1 fruit fly cellular context compared by ENCODE assay signal in genomic region chr2L:419620-420184, dm6.
TF ChIP-seq lines count a peak whose summit lies in the region.

CG13690 (minus strand) TSS chr2L:419652.
RpLP1 (plus strand) TSS chr2L:419952.

TF ChIP-seq in whole organism, embryonic, 481 proteins besides CTCF, POLR2A, EP300 and RAD21 (continued from another document and continues in another):
- no peak for TF ChIP-seq Scr (GFP tag; IDR thresholded peaks at IDR 0.05; lab: Robert Waterston, UW; ENCODE audit: partially characterized antibody)
- no peak for TF ChIP-seq mld (GFP tag; IDR thresholded peaks at IDR 0.05; lab: Robert Waterston, UW; ENCODE audit: partially characterized antibody)
- peak; percentile 92 for TF ChIP-seq CG8924 (tag; optimal IDR thresholded peaks at IDR 0.05; lab: Kevin White, UChicago)
- peak; percentile 56 for TF ChIP-seq Dip3 (GFP tag; optimal IDR thresholded peaks at IDR 0.05; lab: Kevin White, UChicago)
- peak; percentile 86 for TF ChIP-seq Sox100B (GFP tag; optimal IDR thresholded peaks at IDR 0.05; lab: Kevin White, UChicago)
- TF ChIP-seq CG11085 (GFP tag; IDR thresholded peaks at IDR 0.05; lab: Robert Waterston, UW), result peak; percentile 45; the same call in 1 of the 2 replicates
- TF ChIP-seq CG5180 (GFP tag; optimal IDR thresholded peaks at IDR 0.05; lab: Kevin White, UChicago), result peak; percentile 48
- no peak for TF ChIP-seq CG2129 (GFP tag; IDR thresholded peaks at IDR 0.05; lab: Robert Waterston, UW; ENCODE audit: partially characterized antibody)
- no peak for TF ChIP-seq zen2 (GFP tag; IDR thresholded peaks at IDR 0.05; lab: Robert Waterston, UW; ENCODE audit: partially characterized antibody)
- TF ChIP-seq cg (GFP tag; optimal IDR thresholded peaks at IDR 0.05; lab: Kevin White, UChicago), result no peak
- peak; percentile 23 for TF ChIP-seq ftz-f1 (GFP tag; optimal IDR thresholded peaks at IDR 0.05; lab: Kevin White, UChicago)
- TF ChIP-seq CG4282 (GFP tag; optimal IDR thresholded peaks at IDR 0.05; lab: Kevin White, UChicago), result no peak
- TF ChIP-seq dan (GFP tag; IDR thresholded peaks at IDR 0.05; lab: Robert Waterston, UW), result no peak
- peak; percentile 68 for TF ChIP-seq CG7928 (GFP tag; optimal IDR thresholded peaks at IDR 0.05; lab: Kevin White, UChicago)
- peak; percentile 99 for TF ChIP-seq Ets97D (GFP tag; optimal IDR thresholded peaks at IDR 0.05; lab: Kevin White, UChicago)
- peak; percentile 46 for TF ChIP-seq Myb (GFP tag; optimal IDR thresholded peaks at IDR 0.05; lab: Kevin White, UChicago)
- no peak for TF ChIP-seq croc (GFP tag; conservative IDR thresholded peaks at IDR 0.05; lab: Robert Waterston, UW)
- peak; percentile 78 for TF ChIP-seq CG12299 (tag; optimal IDR thresholded peaks at IDR 0.05; lab: Kevin White, UChicago)
- no peak for TF ChIP-seq CG2889 (GFP tag; IDR thresholded peaks at IDR 0.05; lab: Robert Waterston, UW)
- peak; percentile 93 for TF ChIP-seq CG9727 (GFP tag; optimal IDR thresholded peaks at IDR 0.05; lab: Kevin White, UChicago)
- peak; percentile 72 for TF ChIP-seq CG11398 (GFP tag; optimal IDR thresholded peaks at IDR 0.05; lab: Kevin White, UChicago)
- TF ChIP-seq CG13296 (GFP tag; optimal IDR thresholded peaks at IDR 0.05; lab: Kevin White, UChicago), result peak; percentile 87
- peak; percentile 86 for TF ChIP-seq pzg (GFP tag; optimal IDR thresholded peaks at IDR 0.05; lab: Kevin White, UChicago)
- TF ChIP-seq CG10209 (GFP tag; optimal IDR thresholded peaks at IDR 0.05; lab: Kevin White, UChicago), result peak; percentile 82
- TF ChIP-seq CG11695 (GFP tag; IDR thresholded peaks at IDR 0.05; lab: Robert Waterston, UW), result peak; percentile 51; the same call in 2 of the 3 replicates
- TF ChIP-seq Max (GFP tag; optimal IDR thresholded peaks at IDR 0.05; lab: Kevin White, UChicago), result peak; percentile 80
- peak; percentile 95 for TF ChIP-seq Hmr (GFP tag; optimal IDR thresholded peaks at IDR 0.05; lab: Kevin White, UChicago)
- peak; percentile 31; the same call in 2 of the 3 replicates for TF ChIP-seq tgo (GFP tag; IDR thresholded peaks at IDR 0.05; lab: Robert Waterston, UW)
- TF ChIP-seq sd (tag; optimal IDR thresholded peaks at IDR 0.05; lab: Kevin White, UChicago), result peak; percentile 61
- peak; percentile 77 for TF ChIP-seq onecut (GFP tag; IDR thresholded peaks at IDR 0.05; lab: Robert Waterston, UW)
- TF ChIP-seq Side (GFP tag; optimal IDR thresholded peaks at IDR 0.05; lab: Kevin White, UChicago), result peak; percentile 75
- TF ChIP-seq ash1 (GFP tag; optimal IDR thresholded peaks at IDR 0.05; lab: Kevin White, UChicago), result no peak
- peak; percentile 84 for TF ChIP-seq CG17385 (GFP tag; optimal IDR thresholded peaks at IDR 0.05; lab: Kevin White, UChicago)
- peak; percentile 49; the same call in 1 of the 2 replicates for TF ChIP-seq HLH3B (GFP tag; IDR thresholded peaks at IDR 0.05; lab: Robert Waterston, UW)
- TF ChIP-seq CG14441 (GFP tag; IDR thresholded peaks at IDR 0.05; lab: Robert Waterston, UW), result no peak
- TF ChIP-seq tup (GFP tag; optimal IDR thresholded peaks at IDR 0.05; lab: Kevin White, UChicago), result peak; percentile 7
- peak; percentile 71 for TF ChIP-seq fd102C (GFP tag; optimal IDR thresholded peaks at IDR 0.05; lab: Kevin White, UChicago)
- TF ChIP-seq CG2875 (GFP tag; optimal IDR thresholded peaks at IDR 0.05; lab: Kevin White, UChicago), result peak; percentile 81
- peak; percentile 40 for TF ChIP-seq repo (GFP tag; optimal IDR thresholded peaks at IDR 0.05; lab: Kevin White, UChicago)
- peak; percentile 82 for TF ChIP-seq wek (GFP tag; optimal IDR thresholded peaks at IDR 0.05; lab: Kevin White, UChicago)
- peak; percentile 47 for TF ChIP-seq CG8944 (GFP tag; optimal IDR thresholded peaks at IDR 0.05; lab: Kevin White, UChicago)
- TF ChIP-seq gsb-n (tag; optimal IDR thresholded peaks at IDR 0.05; lab: Kevin White, UChicago), result peak; percentile 81
- no peak for TF ChIP-seq hbn (GFP tag; IDR thresholded peaks at IDR 0.05; lab: Robert Waterston, UW; ENCODE audit: partially characterized antibody)
- TF ChIP-seq CG6175 (GFP tag; IDR thresholded peaks at IDR 0.05; lab: Robert Waterston, UW), result no peak
- TF ChIP-seq scrt (GFP tag; optimal IDR thresholded peaks at IDR 0.05; lab: Kevin White, UChicago), result peak; percentile 81
- TF ChIP-seq CG8290 (GFP tag; optimal IDR thresholded peaks at IDR 0.05; lab: Kevin White, UChicago), result peak; percentile 56
- TF ChIP-seq CG8290 (tag; optimal IDR thresholded peaks at IDR 0.05; lab: Kevin White, UChicago), result peak; percentile 41 to 85
- peak; percentile 66 for TF ChIP-seq CG17359 (tag; optimal IDR thresholded peaks at IDR 0.05; lab: Kevin White, UChicago)
- no peak for TF ChIP-seq CG8765 (GFP tag; IDR thresholded peaks at IDR 0.05; lab: Robert Waterston, UW)
- TF ChIP-seq Neu2 (GFP tag; optimal IDR thresholded peaks at IDR 0.05; lab: Kevin White, UChicago; ENCODE audit: borderline replicate concordance), result no peak
- peak; percentile 62 for TF ChIP-seq CG7556 (GFP tag; optimal IDR thresholded peaks at IDR 0.05; lab: Kevin White, UChicago)
- no peak for TF ChIP-seq Doc3 (GFP tag; IDR thresholded peaks at IDR 0.05; lab: Robert Waterston, UW; ENCODE audit: partially characterized antibody)
- TF ChIP-seq CG2199 (GFP tag; IDR thresholded peaks at IDR 0.05; lab: Robert Waterston, UW), result no peak
- TF ChIP-seq CG17829 (tag; optimal IDR thresholded peaks at IDR 0.05; lab: Kevin White, UChicago), result peak; percentile 78
- peak; percentile 89 for TF ChIP-seq nom (GFP tag; optimal IDR thresholded peaks at IDR 0.05; lab: Kevin White, UChicago)
- TF ChIP-seq CG6683 (GFP tag; optimal IDR thresholded peaks at IDR 0.05; lab: Kevin White, UChicago), result peak; percentile 64
- TF ChIP-seq kah (GFP tag; optimal IDR thresholded peaks at IDR 0.05; lab: Kevin White, UChicago), result peak; percentile 76
- peak; percentile 92 for TF ChIP-seq trem (tag; optimal IDR thresholded peaks at IDR 0.05; lab: Kevin White, UChicago)
- peak; percentile 91 for TF ChIP-seq CG13775 (GFP tag; optimal IDR thresholded peaks at IDR 0.05; lab: Kevin White, UChicago)
- TF ChIP-seq Kr (GFP tag; optimal IDR thresholded peaks at IDR 0.05; lab: Kevin White, UChicago), result peak; percentile 13
- peak; percentile 86 for TF ChIP-seq Asciz (GFP tag; optimal IDR thresholded peaks at IDR 0.05; lab: Kevin White, UChicago)
- TF ChIP-seq CG10565 (GFP tag; optimal IDR thresholded peaks at IDR 0.05; lab: Kevin White, UChicago), result peak; percentile 3
- peak; percentile 35; the same call in 1 of the 3 replicates for TF ChIP-seq B-H1 (GFP tag; IDR thresholded peaks at IDR 0.05; lab: Robert Waterston, UW)
- no peak for TF ChIP-seq al (GFP tag; IDR thresholded peaks at IDR 0.05; lab: Robert Waterston, UW)
- peak; percentile 15 for TF ChIP-seq CG4617 (GFP tag; optimal IDR thresholded peaks at IDR 0.05; lab: Kevin White, UChicago; ENCODE audit: borderline replicate concordance)
- peak; percentile 80 for TF ChIP-seq CG17568 (GFP tag; optimal IDR thresholded peaks at IDR 0.05; lab: Kevin White, UChicago)
- no peak for TF ChIP-seq seq (GFP tag; IDR thresholded peaks at IDR 0.05; lab: Robert Waterston, UW)
- TF ChIP-seq grau (tag; optimal IDR thresholded peaks at IDR 0.05; lab: Kevin White, UChicago), result peak; percentile 74
- TF ChIP-seq CG11723 (GFP tag; optimal IDR thresholded peaks at IDR 0.05; lab: Kevin White, UChicago), result peak; percentile 76
- TF ChIP-seq shn (GFP tag; optimal IDR thresholded peaks at IDR 0.05; lab: Kevin White, UChicago), result peak; percentile 72
- peak; percentile 64 for TF ChIP-seq CG6854 (GFP tag; optimal IDR thresholded peaks at IDR 0.05; lab: Kevin White, UChicago)
- peak; percentile 66 for TF ChIP-seq Sin3A (optimal IDR thresholded peaks at IDR 0.05; lab: Kevin White, UChicago)
- peak; percentile 50 for TF ChIP-seq disco-r (GFP tag; optimal IDR thresholded peaks at IDR 0.05; lab: Kevin White, UChicago)
- TF ChIP-seq CG18599 (GFP tag; optimal IDR thresholded peaks at IDR 0.05; lab: Kevin White, UChicago), result peak; percentile 82
- peak; percentile 70 for TF ChIP-seq fd64A (GFP tag; optimal IDR thresholded peaks at IDR 0.05; lab: Kevin White, UChicago)
- no peak for TF ChIP-seq Antp (GFP tag; optimal IDR thresholded peaks at IDR 0.05; lab: Kevin White, UChicago)
- TF ChIP-seq Hr3 (GFP tag; optimal IDR thresholded peaks at IDR 0.05; lab: Kevin White, UChicago), result peak; percentile 1
- TF ChIP-seq insv (GFP tag; optimal IDR thresholded peaks at IDR 0.05; lab: Kevin White, UChicago), result peak in 1 of 2 experiments; percentile 60
- TF ChIP-seq CG1792 (GFP tag; optimal IDR thresholded peaks at IDR 0.05; lab: Kevin White, UChicago), result peak; percentile 51
- peak; percentile 56 for TF ChIP-seq CG12155 (GFP tag; optimal IDR thresholded peaks at IDR 0.05; lab: Kevin White, UChicago)
- TF ChIP-seq Chrac-16 (GFP tag; optimal IDR thresholded peaks at IDR 0.05; lab: Kevin White, UChicago), result peak; percentile 28
- TF ChIP-seq ems (GFP tag; optimal IDR thresholded peaks at IDR 0.05; lab: Kevin White, UChicago), result peak; percentile 53
- 0 out of 2 replicates have a peak, but pooled peaks have one; percentile 17 for TF ChIP-seq sna (GFP tag; IDR thresholded peaks at IDR 0.05; lab: Robert Waterston, UW; ENCODE audit: partially characterized antibody)
- TF ChIP-seq TFAM (GFP tag; optimal IDR thresholded peaks at IDR 0.05; lab: Kevin White, UChicago), result peak; percentile 70
- TF ChIP-seq Atf6 (GFP tag; IDR thresholded peaks at IDR 0.05; lab: Robert Waterston, UW), result peak; percentile 72
- TF ChIP-seq Hr39 (optimal IDR thresholded peaks at IDR 0.05; lab: Kevin White, UChicago), result no peak
- no peak for TF ChIP-seq Doc2 (GFP tag; IDR thresholded peaks at IDR 0.05; lab: Robert Waterston, UW)
- TF ChIP-seq danr (GFP tag; IDR thresholded peaks at IDR 0.05; lab: Robert Waterston, UW), result no peak
- peak; percentile 59 for TF ChIP-seq CG9817 (tag; optimal IDR thresholded peaks at IDR 0.05; lab: Kevin White, UChicago)
- TF ChIP-seq CG8089 (GFP tag; optimal IDR thresholded peaks at IDR 0.05; lab: Kevin White, UChicago), result peak; percentile 72
- no peak for TF ChIP-seq hkb (optimal IDR thresholded peaks at IDR 0.05; lab: Kevin White, UChicago)
- TF ChIP-seq hkb (GFP tag; IDR thresholded peaks at IDR 0.05; lab: Robert Waterston, UW), result peak; percentile 71
- no peak for TF ChIP-seq abd-A (tag; optimal IDR thresholded peaks at IDR 0.05; lab: Kevin White, UChicago)
- no peak for TF ChIP-seq CG14667 (GFP tag; IDR thresholded peaks at IDR 0.05; lab: Robert Waterston, UW)
- no peak for TF ChIP-seq CG32772 (GFP tag; IDR thresholded peaks at IDR 0.05; lab: Robert Waterston, UW)
- TF ChIP-seq Fer2 (tag; optimal IDR thresholded peaks at IDR 0.05; lab: Kevin White, UChicago), result peak; percentile 27
- peak; percentile 71 for TF ChIP-seq Nf-YB (GFP tag; optimal IDR thresholded peaks at IDR 0.05; lab: Kevin White, UChicago)
- peak; percentile 51 for TF ChIP-seq zfh2 (GFP tag; optimal IDR thresholded peaks at IDR 0.05; lab: Kevin White, UChicago)
- TF ChIP-seq GATAe (GFP tag; conservative IDR thresholded peaks at IDR 0.05; lab: Robert Waterston, UW), result no peak
- peak; percentile 65 for TF ChIP-seq CG1647 (GFP tag; optimal IDR thresholded peaks at IDR 0.05; lab: Kevin White, UChicago)
- TF ChIP-seq grn (GFP tag; optimal IDR thresholded peaks at IDR 0.05; lab: Kevin White, UChicago), result peak; percentile 66
- no peak for TF ChIP-seq bbx (GFP tag; IDR thresholded peaks at IDR 0.05; lab: Robert Waterston, UW; ENCODE audit: partially characterized antibody)
- TF ChIP-seq slp2 (GFP tag; optimal IDR thresholded peaks at IDR 0.05; lab: Kevin White, UChicago), result peak; percentile 61
- TF ChIP-seq tll (GFP tag; optimal IDR thresholded peaks at IDR 0.05; lab: Kevin White, UChicago), result no peak
- TF ChIP-seq HLHmδ (GFP tag; optimal IDR thresholded peaks at IDR 0.05; lab: Kevin White, UChicago), result peak; percentile 84
- TF ChIP-seq Pdp1 (GFP tag; optimal IDR thresholded peaks at IDR 0.05; lab: Kevin White, UChicago), result peak; percentile 39 to 76
- peak; percentile 76 for TF ChIP-seq CG11504 (tag; optimal IDR thresholded peaks at IDR 0.05; lab: Kevin White, UChicago)
- TF ChIP-seq CrebB (tag; optimal IDR thresholded peaks at IDR 0.05; lab: Kevin White, UChicago), result peak; percentile 88
- TF ChIP-seq Dfd (GFP tag; optimal IDR thresholded peaks at IDR 0.05; lab: Kevin White, UChicago), result no peak
- TF ChIP-seq chinmo (GFP tag; IDR thresholded peaks at IDR 0.05; lab: Robert Waterston, UW; ENCODE audit: partially characterized antibody), result no peak
- peak; percentile 49 for TF ChIP-seq CG9932 (GFP tag; IDR thresholded peaks at IDR 0.05; lab: Robert Waterston, UW)
- TF ChIP-seq jing (GFP tag; optimal IDR thresholded peaks at IDR 0.05; lab: Kevin White, UChicago), result no peak
- TF ChIP-seq ara (GFP tag; IDR thresholded peaks at IDR 0.05; lab: Robert Waterston, UW), result peak; percentile 53; the same call in 1 of the 2 replicates
- no peak for TF ChIP-seq Mrtf (GFP tag; IDR thresholded peaks at IDR 0.05; lab: Robert Waterston, UW)
- TF ChIP-seq CG5245 (GFP tag; optimal IDR thresholded peaks at IDR 0.05; lab: Kevin White, UChicago), result no peak
- TF ChIP-seq Xrp1 (GFP tag; IDR thresholded peaks at IDR 0.05; lab: Robert Waterston, UW), result 0 out of 2 replicates have a peak, but pooled peaks have one; percentile 34
- peak; percentile 84 for TF ChIP-seq CG12391 (tag; optimal IDR thresholded peaks at IDR 0.05; lab: Kevin White, UChicago)
- TF ChIP-seq CG1024 (GFP tag; IDR thresholded peaks at IDR 0.05; lab: Robert Waterston, UW), result peak; percentile 43; the same call in 1 of the 2 replicates
- peak; percentile 58 for TF ChIP-seq gsb (GFP tag; IDR thresholded peaks at IDR 0.05; lab: Robert Waterston, UW)
- TF ChIP-seq NfI (GFP tag; optimal IDR thresholded peaks at IDR 0.05; lab: Kevin White, UChicago), result peak; percentile 81
- TF ChIP-seq CG17802 (tag; optimal IDR thresholded peaks at IDR 0.05; lab: Kevin White, UChicago), result peak; percentile 9
- TF ChIP-seq dpn (GFP tag; optimal IDR thresholded peaks at IDR 0.05; lab: Kevin White, UChicago), result peak; percentile 45 to 76
- TF ChIP-seq toy (GFP tag; IDR thresholded peaks at IDR 0.05; lab: Robert Waterston, UW), result no peak
- peak; percentile 65 for TF ChIP-seq schlank (tag; optimal IDR thresholded peaks at IDR 0.05; lab: Kevin White, UChicago)
- TF ChIP-seq dimm (GFP tag; IDR thresholded peaks at IDR 0.05; lab: Robert Waterston, UW), result no peak
- peak; percentile 40 for TF ChIP-seq fu2 (GFP tag; optimal IDR thresholded peaks at IDR 0.05; lab: Kevin White, UChicago)
- TF ChIP-seq CG15514 (GFP tag; optimal IDR thresholded peaks at IDR 0.05; lab: Kevin White, UChicago), result peak; percentile 88
- TF ChIP-seq E2f2 (GFP tag; IDR thresholded peaks at IDR 0.05; lab: Robert Waterston, UW), result peak; percentile 82
- TF ChIP-seq CG12104 (GFP tag; optimal IDR thresholded peaks at IDR 0.05; lab: Kevin White, UChicago), result peak; percentile 82
- peak; percentile 67 for TF ChIP-seq maf-S (GFP tag; optimal IDR thresholded peaks at IDR 0.05; lab: Kevin White, UChicago)
